Fruit fly (Drosophila melanogaster): ENCODE measurements around the gene her.

dm6 chr2L:16715133-16715833 lies 38.3 kb downstream of the her start:
- TF ChIP-seq CG12605 (GFP tag; IDR thresholded peaks at IDR 0.05) (no peak), CG9948 (tag; optimal IDR thresholded peaks at IDR 0.05) (no peak), CG13204 (GFP tag; optimal IDR thresholded peaks at IDR 0.05) (no peak), CG32121 (GFP tag; IDR thresholded peaks at IDR 0.05) (no peak), CG34367 (tag; optimal IDR thresholded peaks at IDR 0.05) (no peak), D1 (tag; optimal IDR thresholded peaks at IDR 0.05) (no peak), fd96Ca (GFP tag; IDR thresholded peaks at IDR 0.05) (no peak), CG8159 (tag; optimal IDR thresholded peaks at IDR 0.05) (no peak), CG4496 (GFP tag; IDR thresholded peaks at IDR 0.05) (no peak), gl (tag; optimal IDR thresholded peaks at IDR 0.05) (no peak), CG10348 (GFP tag; IDR thresholded peaks at IDR 0.05) (no peak), CG14655 (GFP tag; optimal IDR thresholded peaks at IDR 0.05) (no peak)
